Fruit fly (Drosophila melanogaster): Measurements from ENCODE around the gene CG7215.

CG7215 gene

dm6 chr3R:18125023-18125630, 41.9 kb downstream of the CG7215 start (continued):
- TF ChIP-seq vvl (GFP tag; IDR thresholded peaks at IDR 0.05) (peak; percentile 98), CG10209 (GFP tag; optimal IDR thresholded peaks at IDR 0.05) (peak; percentile 70)

- TF ChIP-seq CG14441 (GFP tag; IDR thresholded peaks at IDR 0.05) = no peak
- TF ChIP-seq Atf6 (GFP tag; IDR thresholded peaks at IDR 0.05) = no peak
- no peak for TF ChIP-seq jumu (GFP tag; optimal IDR thresholded peaks at IDR 0.05)
- TF ChIP-seq Meics (GFP tag; optimal IDR thresholded peaks at IDR 0.05) = no peak
- no peak for TF ChIP-seq CG16863 (GFP tag; optimal IDR thresholded peaks at IDR 0.05)
- TF ChIP-seq CG1233 (GFP tag; optimal IDR thresholded peaks at IDR 0.05) = no peak
- no peak for TF ChIP-seq chm (GFP tag; IDR thresholded peaks at IDR 0.05)
- no peak for TF ChIP-seq vfl (GFP tag; optimal IDR thresholded peaks at IDR 0.05)
- no peak for TF ChIP-seq nau (GFP tag; optimal IDR thresholded peaks at IDR 0.05)
- peak; percentile 2 for TF ChIP-seq wek (GFP tag; optimal IDR thresholded peaks at IDR 0.05)
- TF ChIP-seq CG4854 (GFP tag; optimal IDR thresholded peaks at IDR 0.05) = no peak
- no peak for TF ChIP-seq CG4328 (GFP tag; optimal IDR thresholded peaks at IDR 0.05)
- no peak for TF ChIP-seq eyg (GFP tag; optimal IDR thresholded peaks at IDR 0.05)
- TF ChIP-seq knrl (GFP tag; IDR thresholded peaks at IDR 0.05; ENCODE audit: partially characterized antibody) = no peak
- no peak for TF ChIP-seq mld (GFP tag; IDR thresholded peaks at IDR 0.05; ENCODE audit: partially characterized antibody)
- TF ChIP-seq fd102C (GFP tag; optimal IDR thresholded peaks at IDR 0.05) = no peak
- TF ChIP-seq Sox100B (GFP tag; optimal IDR thresholded peaks at IDR 0.05) = no peak
- no peak for TF ChIP-seq tgo (GFP tag; IDR thresholded peaks at IDR 0.05)
- TF ChIP-seq CG3726 (GFP tag; IDR thresholded peaks at IDR 0.05) = no peak
- TF ChIP-seq CG42726 (GFP tag; IDR thresholded peaks at IDR 0.05; ENCODE audit: partially characterized antibody) = 0 out of 2 replicates have a peak, but pooled peaks have one; percentile 8
- no peak for TF ChIP-seq unpg (GFP tag; optimal IDR thresholded peaks at IDR 0.05)
- TF ChIP-seq CG7556 (GFP tag; optimal IDR thresholded peaks at IDR 0.05) = no peak
- no peak for TF ChIP-seq her (GFP tag; optimal IDR thresholded peaks at IDR 0.05)
- TF ChIP-seq CG7745 (tag; optimal IDR thresholded peaks at IDR 0.05) = no peak
- no peak for TF ChIP-seq ro (GFP tag; IDR thresholded peaks at IDR 0.05)
- TF ChIP-seq CG13775 (GFP tag; optimal IDR thresholded peaks at IDR 0.05) = no peak
- no peak for TF ChIP-seq Dad (GFP tag; optimal IDR thresholded peaks at IDR 0.05)
- no peak for TF ChIP-seq Ets65A (GFP tag)
- 0 out of 3 replicates have a peak, but pooled peaks have one; percentile 13 for TF ChIP-seq CG16813 (GFP tag; IDR thresholded peaks at IDR 0.05; ENCODE audit: partially characterized antibody)
- TF ChIP-seq lov (optimal IDR thresholded peaks at IDR 0.05) = no peak
- TF ChIP-seq lov (GFP tag; IDR thresholded peaks at IDR 0.05) = no peak
- no peak for TF ChIP-seq CG4820 (GFP tag; optimal IDR thresholded peaks at IDR 0.05)
- TF ChIP-seq CG2120 (GFP tag; optimal IDR thresholded peaks at IDR 0.05) = no peak
- TF ChIP-seq CG17568 (GFP tag; optimal IDR thresholded peaks at IDR 0.05) = no peak
- no peak for TF ChIP-seq ssp (GFP tag; IDR thresholded peaks at IDR 0.05)
- TF ChIP-seq CG8765 (GFP tag; IDR thresholded peaks at IDR 0.05) = no peak
- 0 out of 3 replicates have a peak, but pooled peaks have one; percentile 19 for TF ChIP-seq ken (GFP tag; IDR thresholded peaks at IDR 0.05)
- no peak for TF ChIP-seq CoRest (tag; optimal IDR thresholded peaks at IDR 0.05)
- peak; percentile 15; the same call in 1 of the 2 replicates for TF ChIP-seq ato (GFP tag; IDR thresholded peaks at IDR 0.05; ENCODE audit: partially characterized antibody)
- no peak for TF ChIP-seq Opbp (GFP tag; IDR thresholded peaks at IDR 0.05; ENCODE audit: partially characterized antibody)
- TF ChIP-seq stc (GFP tag; IDR thresholded peaks at IDR 0.05) = no peak
- TF ChIP-seq CG9609 (GFP tag; optimal IDR thresholded peaks at IDR 0.05) = no peak
- peak; percentile 11 for TF ChIP-seq yki (optimal IDR thresholded peaks at IDR 0.05)
- no peak for TF ChIP-seq CG2678 (tag; optimal IDR thresholded peaks at IDR 0.05)
- peak; percentile 11; the same call in 1 of the 3 replicates for TF ChIP-seq CG34422 (GFP tag; IDR thresholded peaks at IDR 0.05)
- no peak for TF ChIP-seq CG1792 (GFP tag; optimal IDR thresholded peaks at IDR 0.05)
Observed at dm6 chr3R:18121385-18122151, 45.5 kb downstream of the CG7215 start.
